Fruit fly (Drosophila melanogaster) whole organism, embryonic: ENCODE data around the gene SIFaR.

Source experiments
- Aef1 ChIP-seq: fragments of 200-800 bp; sonication (Bioruptor generic); IDR thresholded peaks from 3 replicates; pipeline ENCODE4 v1.3.6; 2022; ENCODE audit warnings: missing biosample characterization, missing genetic modification characterization
- Atf-2 ChIP-seq: fragments of 200-800 bp; sonication (Bioruptor generic); optimal IDR thresholded peaks from 2 replicates; lab custom pipeline; 2016; ENCODE audit warnings: missing biosample characterization, missing genetic modification characterization
- CG10431 ChIP-seq: fragments of 200-800 bp; sonication (Bioruptor generic); optimal IDR thresholded peaks from 3 replicates; lab custom pipeline; 2018; ENCODE audit warnings: missing biosample characterization, mild to moderate bottlenecking, missing genetic modification characterization
- CG12071 ChIP-seq: fragments of 200-800 bp; sonication (Bioruptor generic); optimal IDR thresholded peaks from 3 replicates; lab custom pipeline; 2018; ENCODE audit warnings: missing biosample characterization, mild to moderate bottlenecking, missing genetic modification characterization
- CG13287 ChIP-seq: fragments of 200-800 bp; sonication (Bioruptor generic); IDR thresholded peaks from 2 replicates; pipeline ENCODE4 v1.3.6; 2022; ENCODE audit warnings: missing biosample characterization, missing genetic modification characterization; ENCODE audit not compliant: partially characterized antibody
- CG15011 ChIP-seq: fragments of 200-800 bp; sonication (Bioruptor generic); optimal IDR thresholded peaks from 3 replicates; lab custom pipeline; 2018; ENCODE audit warnings: missing biosample characterization, mild to moderate bottlenecking, missing genetic modification characterization
- CG1647 ChIP-seq: fragments of 200-800 bp; sonication (Bioruptor generic); optimal IDR thresholded peaks from 3 replicates; lab custom pipeline; 2016; ENCODE audit warnings: missing biosample characterization, missing genetic modification characterization
- CG17568 ChIP-seq: fragments of 200-800 bp; sonication (Bioruptor generic); optimal IDR thresholded peaks from 2 replicates; lab custom pipeline; 2018; ENCODE audit warnings: missing biosample characterization, mild to moderate bottlenecking, missing genetic modification characterization, moderate library complexity
- CG17802 ChIP-seq: fragments of 200-800 bp; sonication (Bioruptor generic); optimal IDR thresholded peaks from 2 replicates; lab custom pipeline; 2018; ENCODE audit warnings: missing biosample characterization, mild to moderate bottlenecking, missing genetic modification characterization, moderate library complexity
- CG17829 ChIP-seq: fragments of 200-800 bp; optimal IDR thresholded peaks from 2 replicates; lab custom pipeline; 2019; ENCODE audit warnings: missing biosample characterization, mild to moderate bottlenecking, missing genetic modification characterization, moderate library complexity
- CG18011 ChIP-seq: fragments of 200-800 bp; sonication (Bioruptor generic); optimal IDR thresholded peaks from 2 replicates; lab custom pipeline; 2017; ENCODE audit warnings: missing biosample characterization, missing genetic modification characterization, mild to moderate bottlenecking, moderate library complexity, missing genotype
- CG18476 ChIP-seq: fragments of 200-800 bp; sonication (Bioruptor generic); optimal IDR thresholded peaks from 2 replicates; lab custom pipeline; 2016; ENCODE audit warnings: missing biosample characterization, mild to moderate bottlenecking, missing genetic modification characterization
- CG32767 ChIP-seq: fragments of 200-800 bp; sonication (Bioruptor generic); IDR thresholded peaks from 2 replicates; pipeline ENCODE4 v1.3.6; 2022; ENCODE audit warnings: missing biosample characterization, missing genetic modification characterization
- CG3407 ChIP-seq: fragments of 200-800 bp; sonication (Bioruptor generic); optimal IDR thresholded peaks from 2 replicates; lab custom pipeline; 2018; ENCODE audit warnings: missing biosample characterization, mild to moderate bottlenecking, missing genetic modification characterization
- CG34224 ChIP-seq: fragments of 200-800 bp; sonication (Bioruptor generic); IDR thresholded peaks from 3 replicates; pipeline ENCODE4 v1.3.6; 2022; ENCODE audit warnings: missing biosample characterization, missing genetic modification characterization; ENCODE audit not compliant: partially characterized antibody
- CG4360 ChIP-seq: fragments of 200-800 bp; sonication (Bioruptor generic); IDR thresholded peaks from 2 replicates; pipeline ENCODE4 v1.3.6; 2022; ENCODE audit warnings: missing biosample characterization, missing genetic modification characterization
- CG4730 ChIP-seq: fragments of 200-800 bp; sonication (Bioruptor generic); IDR thresholded peaks from 2 replicates; pipeline ENCODE4 v1.3.6; 2022; ENCODE audit warnings: missing biosample characterization, missing genetic modification characterization
- CG5953 ChIP-seq: fragments of 200-800 bp; sonication (Bioruptor generic); IDR thresholded peaks from 2 replicates; pipeline ENCODE4 v1.3.6; 2022; ENCODE audit warnings: missing biosample characterization, missing genetic modification characterization
- CG7556 ChIP-seq: fragments of 200-800 bp; sonication (Bioruptor generic); optimal IDR thresholded peaks from 2 replicates; lab custom pipeline; 2017; ENCODE audit warnings: missing biosample characterization, mild to moderate bottlenecking, missing genetic modification characterization
- CG8281 ChIP-seq: fragments of 200-800 bp; sonication (Bioruptor generic); optimal IDR thresholded peaks from 2 replicates; lab custom pipeline; 2018; ENCODE audit warnings: missing biosample characterization, mild to moderate bottlenecking, missing genetic modification characterization, moderate library complexity
- CG8290 ChIP-seq, 3 experiments: fragments of 200-800 bp; sonication (Bioruptor generic); optimal IDR thresholded peaks; 2 replicates each; lab custom pipeline; 2016 to 2019; ENCODE audit warnings: missing biosample characterization in 3 of 3, missing genetic modification characterization in 3 of 3, mild to moderate bottlenecking in 2 of 3, moderate library complexity in 1 of 3
- CTCF ChIP-seq: fragments of 200-800 bp; sonication (Bioruptor generic); optimal IDR thresholded peaks from 2 replicates; lab custom pipeline; 2017; ENCODE audit warnings: missing biosample characterization, mild to moderate bottlenecking, missing genetic modification characterization, moderate library complexity
- CkIIα-i1 ChIP-seq: fragments of 200-800 bp; sonication (Bioruptor generic); IDR thresholded peaks from 2 replicates; pipeline ENCODE4 v1.3.6; 2022; ENCODE audit warnings: missing biosample characterization, missing genetic modification characterization
- Dip2 ChIP-seq: fragments of 200-800 bp; sonication (Bioruptor generic); IDR thresholded peaks from 2 replicates; pipeline ENCODE4 v1.3.6; 2022; ENCODE audit warnings: missing biosample characterization, missing genetic modification characterization
- Ets65A ChIP-seq: fragments of 200-800 bp; sonication (Bioruptor generic); peaks from one replicate; lab custom pipeline; 2016; ENCODE audit warnings: missing biosample characterization, missing genetic modification characterization
- Ets97D ChIP-seq: fragments of 200-800 bp; sonication (Bioruptor generic); optimal IDR thresholded peaks from 3 replicates; lab custom pipeline; 2016; ENCODE audit warnings: missing biosample characterization, missing genetic modification characterization
- Fer1 ChIP-seq: fragments of 200-800 bp; sonication (Bioruptor generic); optimal IDR thresholded peaks from 2 replicates; lab custom pipeline; 2017; ENCODE audit warnings: missing biosample characterization, mild to moderate bottlenecking, missing genetic modification characterization
- GATAe ChIP-seq: fragments of 200-800 bp; sonication (Bioruptor generic); conservative IDR thresholded peaks from 2 replicates; pipeline ENCODE4 v1.3.6; 2022; ENCODE audit warnings: missing biosample characterization, missing genetic modification characterization
- HLH4C ChIP-seq: fragments of 200-800 bp; sonication (Bioruptor generic); IDR thresholded peaks from 3 replicates; pipeline ENCODE4 v1.3.6; 2022; ENCODE audit warnings: missing biosample characterization, missing genetic modification characterization; ENCODE audit not compliant: partially characterized antibody
- Hand ChIP-seq: fragments of 200-800 bp; sonication (Bioruptor generic); optimal IDR thresholded peaks from 2 replicates; lab custom pipeline; 2017; ENCODE audit warnings: mild to moderate bottlenecking, missing biosample characterization, missing genetic modification reagents, missing genetic modification characterization
- HmgZ ChIP-seq: fragments of 200-800 bp; sonication (Bioruptor generic); optimal IDR thresholded peaks from 2 replicates; lab custom pipeline; 2018; ENCODE audit warnings: missing biosample characterization, mild to moderate bottlenecking, missing genetic modification characterization
- Hmr ChIP-seq: fragments of 200-800 bp; sonication (Bioruptor generic); optimal IDR thresholded peaks from 3 replicates; lab custom pipeline; 2017; ENCODE audit warnings: mild to moderate bottlenecking, missing biosample characterization, missing genetic modification reagents, missing genetic modification characterization
- Hr3 ChIP-seq: fragments of 200-800 bp; sonication (Bioruptor generic); optimal IDR thresholded peaks from 3 replicates; lab custom pipeline; 2016; ENCODE audit warnings: missing biosample characterization, missing genetic modification characterization
- Hr39 ChIP-seq: fragments of >200 bp; optimal IDR thresholded peaks from 2 replicates; lab custom pipeline; 2017
- Jarid2 ChIP-seq: fragments of 200-800 bp; sonication (Bioruptor generic); optimal IDR thresholded peaks from 3 replicates; lab custom pipeline; 2017; ENCODE audit warnings: mild to moderate bottlenecking, missing biosample characterization, missing genetic modification reagents, missing genetic modification characterization
- Lhr ChIP-seq: fragments of 200-800 bp; sonication (Bioruptor generic); optimal IDR thresholded peaks from 3 replicates; lab custom pipeline; 2017; ENCODE audit warnings: mild to moderate bottlenecking, missing biosample characterization, missing genetic modification reagents, missing genetic modification characterization
- Mes4 ChIP-seq: fragments of 200-800 bp; sonication (Bioruptor generic); optimal IDR thresholded peaks from 2 replicates; lab custom pipeline; 2016; ENCODE audit warnings: missing biosample characterization, missing genetic modification characterization
- Optix ChIP-seq: fragments of 200-800 bp; sonication (Bioruptor generic); IDR thresholded peaks from 3 replicates; pipeline ENCODE4 v1.3.6; 2022; ENCODE audit warnings: missing biosample characterization, missing genetic modification characterization
- Ptx1 ChIP-seq: fragments of 200-800 bp; sonication (Bioruptor generic); IDR thresholded peaks from 2 replicates; pipeline ENCODE4 v1.3.6; 2022; ENCODE audit warnings: missing biosample characterization, missing genetic modification characterization
- Side ChIP-seq: fragments of 200-800 bp; sonication (Bioruptor generic); optimal IDR thresholded peaks from 2 replicates; lab custom pipeline; 2016; ENCODE audit warnings: missing biosample characterization, missing genetic modification characterization
- ara ChIP-seq: fragments of 200-800 bp; sonication (Bioruptor generic); IDR thresholded peaks from 2 replicates; pipeline ENCODE4 v1.3.6; 2022; ENCODE audit warnings: missing biosample characterization, missing genetic modification characterization
- dpn ChIP-seq, 2 experiments: fragments of 200-800 bp; sonication (Bioruptor generic); optimal IDR thresholded peaks; 3 replicates each; lab custom pipeline; 2016; ENCODE audit warnings: missing biosample characterization in 2 of 2, missing genetic modification characterization in 2 of 2
- her ChIP-seq: fragments of 200-800 bp; sonication (Bioruptor generic); optimal IDR thresholded peaks from 2 replicates; lab custom pipeline; 2016; ENCODE audit warnings: missing biosample characterization, missing genetic modification characterization
- oc ChIP-seq: fragments of 200-800 bp; sonication (Bioruptor generic); optimal IDR thresholded peaks from 2 replicates; lab custom pipeline; 2018; ENCODE audit warnings: missing biosample characterization, mild to moderate bottlenecking, missing genetic modification characterization, moderate library complexity
- prd ChIP-seq, 3 experiments: fragments of >200 bp in 2 of 3; fragments of 200-800 bp in 1 of 3; sonication (Bioruptor generic) in 1 of 3; optimal IDR thresholded peaks in 2 of 3; IDR thresholded peaks in 1 of 3; 2 replicates in 2 of 3; 3 replicates in 1 of 3; pipeline versions ENCODE4 v1.3.6 to Lab custom; 2017 to 2022; ENCODE audit warnings: missing biosample characterization in 1 of 3, missing genetic modification characterization in 1 of 3
- pzg ChIP-seq: fragments of 200-800 bp; sonication (Bioruptor generic); optimal IDR thresholded peaks from 3 replicates; lab custom pipeline; 2018; ENCODE audit warnings: missing biosample characterization, mild to moderate bottlenecking, missing genetic modification characterization, moderate library complexity
- ranshi ChIP-seq: fragments of 200-800 bp; sonication (Bioruptor generic); IDR thresholded peaks from 2 replicates; pipeline ENCODE4 v1.3.6; 2022; ENCODE audit warnings: missing biosample characterization, missing genetic modification characterization
- run ChIP-seq: fragments of 200-800 bp; sonication (Bioruptor generic); optimal IDR thresholded peaks from 3 replicates; lab custom pipeline; 2018; ENCODE audit warnings: missing biosample characterization, mild to moderate bottlenecking, missing genetic modification characterization
- sr ChIP-seq: fragments of 200-800 bp; sonication (Bioruptor generic); IDR thresholded peaks from 3 replicates; pipeline ENCODE4 v1.3.6; 2022; ENCODE audit warnings: missing biosample characterization, missing genetic modification characterization
- unc-4 ChIP-seq: fragments of 200-800 bp; sonication (Bioruptor generic); IDR thresholded peaks from 2 replicates; pipeline ENCODE4 v1.3.6; 2022; ENCODE audit warnings: missing biosample characterization, missing genetic modification characterization; ENCODE audit not compliant: partially characterized antibody
- unpg ChIP-seq: fragments of 200-800 bp; sonication (Bioruptor generic); optimal IDR thresholded peaks from 3 replicates; lab custom pipeline; 2018; ENCODE audit warnings: missing biosample characterization, mild to moderate bottlenecking, missing genetic modification characterization, moderate library complexity

Gene SIFaR

DNA sequence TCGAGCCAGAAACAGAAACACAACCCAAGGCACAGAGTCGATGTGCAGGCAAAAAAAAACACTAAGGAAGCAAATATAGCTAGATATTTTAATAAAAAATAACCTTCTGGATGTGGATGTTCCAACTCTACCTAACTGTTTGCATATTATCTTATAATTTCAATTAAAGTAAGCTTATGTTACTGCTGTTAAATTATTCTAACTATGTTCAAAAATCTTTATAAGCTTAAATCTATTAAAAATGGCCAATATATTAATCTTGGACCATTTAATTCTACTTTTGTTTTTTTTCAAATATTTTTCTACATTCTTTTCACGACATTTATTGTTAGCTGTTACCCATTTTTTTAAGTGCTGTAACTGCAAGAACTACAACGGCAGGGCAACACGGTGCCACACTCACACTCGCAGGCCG, 45.2 kb upstream of the SIFaR start (continued):
- TF ChIP-seq Dip2 (no peak), CG18011 (peak; percentile 26), CG3407 (GFP tag; lab: Kevin White, UChicago) (peak; percentile 34), unc-4 (GFP tag; lab: Robert Waterston, UW) (no peak), HmgZ (tag; lab: Kevin White, UChicago) (no peak), CG32767 (GFP tag; lab: Robert Waterston, UW) (no peak), CG13287 (GFP tag; lab: Robert Waterston, UW) (no peak), CG15011 (GFP tag; lab: Kevin White, UChicago) (peak; percentile 33), CG8281 (tag; lab: Kevin White, UChicago) (peak; percentile 25), CTCF (GFP tag; lab: Kevin White, UChicago) (no peak), Optix (GFP tag; lab: Robert Waterston, UW) (no peak), unpg (peak; percentile 59), CG8290 (GFP tag; optimal IDR thresholded peaks at IDR 0.05; lab: Kevin White, UChicago) (no peak), CG8290 (tag; optimal IDR thresholded peaks at IDR 0.05; lab: Kevin White, UChicago) (no peak), pzg (GFP tag; lab: Kevin White, UChicago) (no peak), CG17802 (tag; lab: Kevin White, UChicago) (no peak), Ets65A (GFP tag; lab: Kevin White, UChicago) (peak; percentile 84), sr (GFP tag; lab: Robert Waterston, UW) (no peak), CG17568 (GFP tag; lab: Kevin White, UChicago) (peak; percentile 39), Mes4 (no peak), CG12071 (no peak), Lhr (GFP tag; lab: Kevin White, UChicago) (peak; percentile 8), CkIIα-i1 (no peak), prd (optimal IDR thresholded peaks at IDR 0.05; lab: Kevin White, UChicago) (no peak), prd (GFP tag; IDR thresholded peaks at IDR 0.05; lab: Robert Waterston, UW) (peak; percentile 61; the same call in 2 of the 3 replicates), Hr39 (lab: Kevin White, UChicago) (no peak), GATAe (GFP tag; lab: Robert Waterston, UW) (no peak), ara (GFP tag; lab: Robert Waterston, UW) (no peak), Fer1 (GFP tag; lab: Kevin White, UChicago) (peak; percentile 58), oc (tag; lab: Kevin White, UChicago) (peak; percentile 40), Side (no peak), Aef1 (GFP tag; lab: Robert Waterston, UW) (peak; percentile 26; the same call in 1 of the 3 replicates), CG10431 (GFP tag; lab: Kevin White, UChicago) (no peak), Hand (GFP tag; lab: Kevin White, UChicago) (peak; percentile 57), Hr3 (GFP tag; lab: Kevin White, UChicago) (peak; percentile 48), Atf-2 (GFP tag; lab: Kevin White, UChicago) (peak; percentile 20), CG7556 (GFP tag; lab: Kevin White, UChicago) (peak; percentile 88), CG18476 (peak; percentile 29), ranshi (GFP tag; lab: Robert Waterston, UW) (peak; percentile 28; the same call in 1 of the 2 replicates), her (GFP tag; lab: Kevin White, UChicago) (no peak), Ets97D (GFP tag; lab: Kevin White, UChicago) (no peak), CG1647 (GFP tag; lab: Kevin White, UChicago) (no peak), Jarid2 (GFP tag; lab: Kevin White, UChicago) (peak; percentile 10), dpn (GFP tag; optimal IDR thresholded peaks at IDR 0.05; lab: Kevin White, UChicago) (peak in 1 of 2 experiments; percentile 25), CG5953 (no peak), CG4730 (GFP tag; lab: Robert Waterston, UW) (no peak), CG34224 (GFP tag; lab: Robert Waterston, UW) (no peak), Hmr (GFP tag; lab: Kevin White, UChicago) (peak; percentile 68), CG17829 (peak; percentile 22), CG4360 (GFP tag; lab: Robert Waterston, UW) (no peak), Ptx1 (GFP tag; lab: Robert Waterston, UW) (peak; percentile 59), run (peak; percentile 11), HLH4C (no peak)
